Worm (Caenorhabditis elegans): ENCODE measurements around the gene adt-2.

adt-2 gene

DNA sequence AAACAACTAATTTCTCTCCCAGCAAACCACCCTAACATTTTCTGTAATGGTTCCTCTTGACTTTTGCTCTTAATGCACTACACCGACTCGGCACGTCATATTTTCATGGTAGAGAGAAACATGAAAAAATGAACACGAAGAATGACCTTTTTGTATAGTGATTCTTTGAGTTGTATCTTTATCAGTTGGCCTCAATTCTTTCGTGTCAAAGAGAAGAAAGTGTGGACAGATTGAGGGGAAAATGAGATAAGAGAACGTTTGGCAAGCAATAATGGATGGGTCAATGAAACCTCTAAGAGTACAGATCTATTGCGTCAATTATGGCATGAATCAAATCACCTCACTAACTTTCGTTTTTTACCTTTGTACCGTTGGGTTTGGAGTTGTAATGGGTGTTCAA, 10.1 kb upstream of the adt-2 start:
- peak; percentile 99 for TF ChIP-seq pqm-1 (tag; optimal IDR thresholded peaks at IDR 0.05)
- TF ChIP-seq nhr-25 (tag; optimal IDR thresholded peaks at IDR 0.05) = peak; percentile 39
- TF ChIP-seq ceh-28 (tag; optimal IDR thresholded peaks at IDR 0.05) = peak; percentile 26
- no peak for TF ChIP-seq egl-5 (tag; optimal IDR thresholded peaks at IDR 0.05)
- TF ChIP-seq tbx-2 (tag; optimal IDR thresholded peaks at IDR 0.05) = no peak
- TF ChIP-seq elt-3 (tag; optimal IDR thresholded peaks at IDR 0.05) = peak in 1 of 3 experiments; percentile 59
- peak; percentile 91 for TF ChIP-seq elt-2 (tag; optimal IDR thresholded peaks at IDR 0.05)
- peak; percentile 17 for TF ChIP-seq jun-1 (tag; optimal IDR thresholded peaks at IDR 0.05)

DNA sequence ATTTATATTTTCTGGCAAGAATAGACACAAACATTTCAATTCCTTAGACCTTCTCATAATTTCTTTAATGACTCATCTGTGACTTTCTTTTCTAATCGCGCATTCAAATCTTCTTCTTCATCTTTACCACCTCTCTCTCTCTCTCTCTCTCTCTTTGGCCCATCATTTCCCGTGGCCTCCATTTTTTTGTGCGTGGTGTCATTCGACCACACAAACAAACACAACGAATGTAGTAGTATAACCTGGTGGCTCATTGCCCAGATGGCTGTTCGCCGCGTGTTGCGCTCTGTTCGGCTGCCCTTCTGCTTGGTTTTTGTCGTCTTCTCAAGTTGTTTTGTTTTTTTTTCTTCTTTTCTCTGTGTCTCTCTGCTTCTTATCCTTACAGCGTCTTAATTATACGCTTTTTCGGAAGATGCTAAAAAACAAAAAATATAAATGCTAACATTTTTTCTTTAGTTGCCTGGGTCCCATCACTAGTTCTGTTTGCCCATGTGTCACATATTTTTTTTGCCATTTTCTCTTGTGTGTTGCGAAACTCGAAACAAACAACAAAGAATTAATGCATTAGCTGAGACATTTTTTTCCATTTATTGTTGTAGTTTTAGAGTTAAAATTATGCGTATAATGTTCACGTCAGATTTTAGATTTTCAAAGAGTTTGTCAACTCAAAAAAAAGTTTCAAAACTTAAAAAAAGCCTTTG, 8.4 kb upstream of the adt-2 start:
- TF ChIP-seq nhr-23 (tag; optimal IDR thresholded peaks at IDR 0.05) (peak; percentile 24), daf-12 (tag; optimal IDR thresholded peaks at IDR 0.05) (no peak), elt-1 (tag; optimal IDR thresholded peaks at IDR 0.05) (peak; percentile 25), nhr-43 (tag; optimal IDR thresholded peaks at IDR 0.05; ENCODE audit: poor library complexity, severe bottlenecking) (no peak), nhr-76 (tag; optimal IDR thresholded peaks at IDR 0.05) (no peak), jun-1 (tag; optimal IDR thresholded peaks at IDR 0.05) (no peak), fkh-10 (GFP tag; optimal IDR thresholded peaks at IDR 0.05) (no peak), lin-39 (tag; optimal IDR thresholded peaks at IDR 0.05) (peak; percentile 27), nhr-25 (tag; optimal IDR thresholded peaks at IDR 0.05) (peak; percentile 46), hmg-11 (tag; optimal IDR thresholded peaks at IDR 0.05) (peak; percentile 53), egl-5 (tag; optimal IDR thresholded peaks at IDR 0.05) (no peak), nhr-28 (tag; optimal IDR thresholded peaks at IDR 0.05) (no peak), elt-2 (tag; optimal IDR thresholded peaks at IDR 0.05) (no peak), fkh-2 (tag; optimal IDR thresholded peaks at IDR 0.05) (no peak)

DNA sequence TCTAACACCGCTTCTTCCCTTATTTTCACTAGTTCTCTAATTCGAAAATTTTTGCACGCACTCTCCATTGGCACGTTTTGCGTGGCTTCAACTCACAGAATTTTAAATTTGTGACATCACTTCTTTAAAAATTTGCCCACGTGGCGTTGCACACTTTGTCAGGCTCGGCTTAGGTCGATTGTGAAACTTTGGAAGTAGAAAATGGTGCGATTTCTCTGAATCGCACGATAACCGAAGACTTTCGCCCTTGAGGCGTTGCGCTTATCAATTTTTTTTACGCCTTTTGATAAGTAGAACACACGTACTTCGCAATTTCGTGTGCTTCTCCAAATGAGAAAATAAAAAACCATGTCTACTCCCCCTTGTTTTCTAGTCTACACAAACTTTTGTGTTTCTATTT, 7.7 kb upstream of the adt-2 start:
- TF ChIP-seq nhr-28 (tag; optimal IDR thresholded peaks at IDR 0.05) (no peak), nhr-11 (tag; optimal IDR thresholded peaks at IDR 0.05) (no peak), ceh-9 (tag; optimal IDR thresholded peaks at IDR 0.05) (no peak), mdl-1 (tag; optimal IDR thresholded peaks at IDR 0.05) (peak; percentile 46), nhr-12 (tag; optimal IDR thresholded peaks at IDR 0.05) (no peak), unc-39 (tag; optimal IDR thresholded peaks at IDR 0.05) (no peak), lin-39 (tag; optimal IDR thresholded peaks at IDR 0.05) (no peak), elt-2 (tag; optimal IDR thresholded peaks at IDR 0.05) (peak; percentile 92), ama-1 (optimal IDR thresholded peaks at IDR 0.05) (no peak), pqm-1 (tag; optimal IDR thresholded peaks at IDR 0.05) (peak; percentile 75), lsy-12 (tag; optimal IDR thresholded peaks at IDR 0.05) (no peak), nfya-1 (tag; optimal IDR thresholded peaks at IDR 0.05; ENCODE audit: insufficient read depth) (peak; percentile 25), elt-1 (tag; optimal IDR thresholded peaks at IDR 0.05) (no peak), ceh-28 (tag; optimal IDR thresholded peaks at IDR 0.05) (no peak), nhr-67 (tag; optimal IDR thresholded peaks at IDR 0.05) (no peak), nhr-76 (tag; optimal IDR thresholded peaks at IDR 0.05) (no peak)

ce11 chrX:7582223-7582622, 3.8 kb upstream of the adt-2 start:
- TF ChIP-seq daf-12 (tag; optimal IDR thresholded peaks at IDR 0.05) (no peak), unc-62 (GFP tag; optimal IDR thresholded peaks at IDR 0.05) (no peak), nhr-11 (tag; optimal IDR thresholded peaks at IDR 0.05) (no peak), nhr-43 (tag; optimal IDR thresholded peaks at IDR 0.05; ENCODE audit: poor library complexity, severe bottlenecking) (no peak), ceh-16 (tag; optimal IDR thresholded peaks at IDR 0.05) (no peak), nhr-77 (tag; optimal IDR thresholded peaks at IDR 0.05) (no peak)

DNA sequence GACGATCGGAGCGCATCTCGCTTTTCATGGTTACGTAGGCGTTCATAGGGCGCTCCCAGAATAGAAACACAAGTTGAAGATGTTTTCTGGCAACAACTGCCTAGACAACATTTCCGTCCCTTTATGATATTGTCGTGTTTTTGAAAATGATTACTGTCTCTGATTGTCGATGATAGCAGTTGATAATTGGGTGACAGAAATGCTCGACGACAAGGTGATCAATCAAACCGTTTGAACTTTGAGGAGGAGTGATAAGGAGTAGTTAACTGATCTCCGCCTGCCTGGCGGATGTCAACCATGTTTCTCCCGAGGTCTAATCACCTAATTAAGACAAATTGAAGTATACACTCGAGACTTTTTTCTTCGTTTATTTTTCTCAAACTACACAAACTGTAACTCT, 2.1 kb upstream of the adt-2 start:
- TF ChIP-seq aly-2 (tag; optimal IDR thresholded peaks at IDR 0.05) (no peak), pha-4 (tag; optimal IDR thresholded peaks at IDR 0.05) (no peak), hmg-11 (tag; optimal IDR thresholded peaks at IDR 0.05) (no peak)

DNA sequence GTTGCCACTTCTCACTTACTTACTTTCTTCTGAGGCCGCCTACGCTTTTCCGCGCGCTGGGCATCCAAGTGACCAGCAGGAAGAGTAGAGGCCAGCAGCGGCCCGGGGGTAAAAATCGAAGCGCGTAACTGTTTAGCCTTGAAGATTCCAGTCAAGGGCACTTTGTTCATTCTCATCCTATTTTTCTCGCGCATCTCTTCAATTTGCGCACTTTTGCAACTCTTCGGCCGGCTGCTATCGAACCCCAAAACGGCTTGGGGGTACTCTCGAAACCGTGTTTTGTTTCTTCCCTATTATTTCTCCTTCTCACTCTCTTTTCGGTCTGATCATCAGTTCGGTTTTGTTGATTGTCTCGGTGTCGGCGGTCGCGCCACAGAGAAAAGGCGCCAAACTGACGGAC, 579 bp downstream of the adt-2 start:
- peak; percentile 47 for TF ChIP-seq nhr-25 (tag; optimal IDR thresholded peaks at IDR 0.05)
- peak; percentile 42 for TF ChIP-seq nhr-23 (tag; optimal IDR thresholded peaks at IDR 0.05)
- peak; percentile 53 for TF ChIP-seq ama-1 (optimal IDR thresholded peaks at IDR 0.05)
- TF ChIP-seq skn-1 (tag; optimal IDR thresholded peaks at IDR 0.05) = no peak
- peak; percentile 32 for TF ChIP-seq ceh-28 (tag; optimal IDR thresholded peaks at IDR 0.05)

Data from whole organism, L3 larva.